Worm (Caenorhabditis elegans): ENCODE results near the gene Y37D8A.19.

ce11 chrIII:12894207-12894606, 35.5 kb upstream of the Y37D8A.19 start:
- TF ChIP-seq ztf-11 (tag; optimal IDR thresholded peaks at IDR 0.05): no peak
- no peak for TF ChIP-seq eor-1 (tag; optimal IDR thresholded peaks at IDR 0.05)

All from whole organism, L3 larva.